Fruit fly (Drosophila melanogaster): ENCODE results near the gene Pi4KIIIalpha.

DNA sequence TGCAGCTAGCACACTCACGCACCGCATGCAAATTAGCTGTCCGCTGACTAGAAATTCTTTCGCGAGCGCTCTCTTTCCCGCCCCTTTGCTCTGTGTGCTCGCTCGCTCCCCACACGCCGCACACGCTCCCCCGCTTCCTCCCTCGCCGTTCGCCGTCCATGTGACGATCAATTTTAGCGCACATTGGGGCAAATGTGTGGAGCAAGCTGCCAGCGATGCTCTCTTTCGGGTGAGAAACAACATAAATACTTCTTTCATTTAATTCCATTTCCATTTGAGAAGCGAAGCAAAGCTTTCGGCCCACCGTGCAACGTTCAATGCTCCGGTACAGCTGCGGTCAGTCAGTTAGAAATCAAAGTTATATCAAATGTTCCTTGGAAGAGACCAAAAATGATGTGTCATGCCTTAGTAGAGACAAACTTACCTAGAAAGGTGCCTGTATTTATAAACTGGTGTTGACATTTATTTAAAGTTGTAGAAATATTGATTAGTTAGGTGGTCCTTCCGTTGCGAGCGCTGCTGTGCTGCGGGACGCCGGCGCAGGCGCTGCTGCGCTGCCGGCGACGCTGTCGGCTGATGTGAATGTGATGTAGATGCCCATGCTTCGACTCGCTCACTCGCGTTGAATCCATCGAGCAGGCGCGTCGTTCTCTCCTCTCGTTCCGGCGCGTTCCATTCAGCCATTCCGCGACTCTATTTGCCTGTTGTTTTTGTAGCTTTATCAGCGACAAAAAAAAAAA, 21.6 kb downstream of the Pi4KIIIalpha start:
- peak; percentile 98 for TF ChIP-seq br (GFP tag; optimal IDR thresholded peaks at IDR 0.05)
- TF ChIP-seq sage (GFP tag; optimal IDR thresholded peaks at IDR 0.05), result peak; percentile 83
- no peak for TF ChIP-seq pan (optimal IDR thresholded peaks at IDR 0.05)
- TF ChIP-seq OdsH (GFP tag; optimal IDR thresholded peaks at IDR 0.05), result peak; percentile 97

Measured in whole organism, wandering third instar larva.